Worm (Caenorhabditis elegans) whole organism, L4 larva: ENCODE results near the gene hpo-15.

Experiments
- D1046.2 ChIP-seq: fragments of 200-800 bp; sonication (Bioruptor generic); IDR thresholded peaks from 2 replicates; pipeline ENCODE4 v1.3.6; 2022; ENCODE audit warnings: missing genetic modification characterization, missing compliant biosample characterization
- F44E2.7 ChIP-seq: fragments of 200-800 bp; sonication (Bioruptor generic); IDR thresholded peaks from 2 replicates; pipeline ENCODE4 v2.1.2; 2022; ENCODE audit warnings: missing genetic modification characterization, missing compliant biosample characterization
- R02D3.7 ChIP-seq: fragments of 150-350 bp; sonication (generic microtip); optimal IDR thresholded peaks from 3 replicates; lab custom pipeline; 2014; ENCODE audit warnings: missing biosample characterization, missing genetic modification characterization
- T20F7.1 ChIP-seq: fragments of 200-800 bp; sonication (Bioruptor generic); optimal IDR thresholded peaks from 2 replicates; lab custom pipeline; 2018; ENCODE audit warnings: mild to moderate bottlenecking, missing genetic modification characterization, missing compliant biosample characterization
- Y48G9A.11 ChIP-seq: fragments of 200-800 bp; sonication (Bioruptor generic); IDR thresholded peaks from 2 replicates; pipeline ENCODE4 v1.3.6; 2022; ENCODE audit warnings: missing genetic modification reagents, missing genetic modification characterization, missing compliant biosample characterization
- ZK337.2 ChIP-seq: fragments of 200-800 bp; sonication (Bioruptor generic); IDR thresholded peaks from 2 replicates; pipeline ENCODE4 v1.3.6; 2022; ENCODE audit warnings: missing genetic modification reagents, missing genetic modification characterization, missing compliant biosample characterization
- aha-1 ChIP-seq: fragments of 150-350 bp; peaks from one replicate; lab custom pipeline; 2014; ENCODE audit warnings: missing biosample characterization, missing genetic modification characterization
- attf-4 ChIP-seq: sonication (generic microtip); optimal IDR thresholded peaks from 3 replicates; lab custom pipeline; 2017; ENCODE audit warnings: missing biosample characterization, missing genetic modification characterization
- ceh-20 ChIP-seq: fragments of 200-800 bp; sonication (Bioruptor generic); IDR thresholded peaks from 2 replicates; pipeline ENCODE4 v1.3.6; 2022; ENCODE audit warnings: missing genetic modification reagents, missing genetic modification characterization, missing compliant biosample characterization
- ceh-32 ChIP-seq: sonication (generic microtip); optimal IDR thresholded peaks from 2 replicates; lab custom pipeline; 2016; ENCODE audit warnings: mild to moderate bottlenecking, missing genetic modification characterization, missing compliant biosample characterization; ENCODE audit not compliant: poor library complexity
- ceh-44 ChIP-seq: fragments of 200-800 bp; sonication (Bioruptor generic); IDR thresholded peaks from 2 replicates; pipeline ENCODE4 v1.3.6; 2022; ENCODE audit warnings: missing genetic modification reagents, missing genetic modification characterization, missing compliant biosample characterization
- ctbp-1 ChIP-seq: fragments of 200-800 bp; sonication (Bioruptor generic); IDR thresholded peaks from 2 replicates; pipeline ENCODE4 v1.3.6; 2022; ENCODE audit warnings: missing genetic modification reagents, missing genetic modification characterization, missing compliant biosample characterization
- daf-16 ChIP-seq, 3 experiments: sonication (generic microtip); optimal IDR thresholded peaks; 2 replicates each; lab custom pipeline; 2016 to 2017; ENCODE audit warnings: missing genetic modification characterization in 3 of 3, missing genetic modification reagents in 3 of 3, mild to moderate bottlenecking in 2 of 3, missing compliant biosample characterization in 2 of 3, missing biosample characterization in 1 of 3, moderate library complexity in 1 of 3
- daf-19 ChIP-seq: fragments of 200-800 bp; sonication (Bioruptor generic); conservative IDR thresholded peaks from 2 replicates; pipeline ENCODE4 v1.3.6; 2022; ENCODE audit warnings: missing genetic modification characterization, missing compliant biosample characterization
- dve-1 ChIP-seq: sonication (generic microtip); optimal IDR thresholded peaks from 2 replicates; lab custom pipeline; 2017; ENCODE audit warnings: antibody characterized with exemption, mild to moderate bottlenecking, missing genetic modification characterization, missing compliant biosample characterization; ENCODE audit not compliant: insufficient read depth
- gei-8 ChIP-seq: fragments of 200-800 bp; sonication (Bioruptor generic); optimal IDR thresholded peaks from 2 replicates; lab custom pipeline; 2018; ENCODE audit warnings: mild to moderate bottlenecking, missing genetic modification characterization, missing compliant biosample characterization
- lin-1 ChIP-seq: fragments of 200-800 bp; sonication (Bioruptor generic); IDR thresholded peaks from 2 replicates; pipeline ENCODE4 v1.3.6; 2022; ENCODE audit warnings: missing genetic modification reagents, missing genetic modification characterization, missing compliant biosample characterization
- lin-38 ChIP-seq: fragments of 200-800 bp; sonication (Bioruptor generic); IDR thresholded peaks from 2 replicates; pipeline ENCODE4 v1.3.6; 2022; ENCODE audit warnings: missing genetic modification reagents, missing genetic modification characterization, missing compliant biosample characterization
- lir-3 ChIP-seq: sonication (generic microtip); optimal IDR thresholded peaks from 2 replicates; lab custom pipeline; 2016; ENCODE audit warnings: mild to moderate bottlenecking, missing genetic modification characterization, missing compliant biosample characterization
- lsy-2 ChIP-seq, 2 experiments: fragments of 150-350 bp in 1 of 2; sonication (generic microtip) in 1 of 2; optimal IDR thresholded peaks; 2 replicates each; lab custom pipeline; 2014 to 2017; ENCODE audit warnings: missing biosample characterization in 2 of 2, missing genetic modification characterization in 2 of 2
- madf-9 ChIP-seq: fragments of 200-800 bp; sonication (Bioruptor generic); conservative IDR thresholded peaks from 2 replicates; pipeline ENCODE4 v1.3.6; 2022; ENCODE audit warnings: missing genetic modification reagents, missing genetic modification characterization, missing compliant biosample characterization
- mdt-29 ChIP-seq: fragments of 200-800 bp; sonication (Bioruptor generic); IDR thresholded peaks from 2 replicates; pipeline ENCODE4 v1.3.6; 2022; ENCODE audit warnings: missing genetic modification reagents, missing genetic modification characterization, missing compliant biosample characterization
- mxl-2 ChIP-seq: fragments of 200-800 bp; sonication (Bioruptor generic); conservative IDR thresholded peaks from 2 replicates; pipeline ENCODE4 v1.3.6; 2022; ENCODE audit warnings: missing genetic modification reagents, missing genetic modification characterization, missing compliant biosample characterization
- mxl-3 ChIP-seq: fragments of 200-800 bp; sonication (Bioruptor generic); optimal IDR thresholded peaks from 2 replicates; lab custom pipeline; 2018; ENCODE audit warnings: mild to moderate bottlenecking, missing genetic modification characterization, missing compliant biosample characterization
- nhr-25 ChIP-seq: sonication (generic microtip); optimal IDR thresholded peaks from 2 replicates; lab custom pipeline; 2017; ENCODE audit warnings: missing genetic modification characterization, mild to moderate bottlenecking, missing compliant biosample characterization, antibody characterized with exemption, moderate library complexity, borderline replicate concordance; ENCODE audit not compliant: insufficient read depth
- nhr-41 ChIP-seq: fragments of 200-800 bp; sonication (Bioruptor generic); IDR thresholded peaks from 2 replicates; pipeline ENCODE4 v1.3.6; 2022; ENCODE audit warnings: missing genetic modification reagents, missing genetic modification characterization, missing compliant biosample characterization
- nhr-77 ChIP-seq: fragments of 150-350 bp; optimal IDR thresholded peaks from 2 replicates; lab custom pipeline; 2014; ENCODE audit warnings: missing biosample characterization, missing genetic modification characterization
- pha-4 ChIP-seq, 2 experiments: fragments of 150-350 bp in 1 of 2; fragments of 200-800 bp in 1 of 2; sonication (Bioruptor generic) in 1 of 2; IDR thresholded peaks in 1 of 2; optimal IDR thresholded peaks in 1 of 2; 2 replicates each; pipeline versions ENCODE4 v1.3.6 to Lab custom; 2014 to 2022; ENCODE audit warnings: missing genetic modification characterization in 2 of 2, missing genetic modification reagents in 2 of 2, missing biosample characterization in 1 of 2, missing compliant biosample characterization in 1 of 2
- rbr-2 ChIP-seq: sonication (generic microtip); optimal IDR thresholded peaks from 2 replicates; lab custom pipeline; 2016; ENCODE audit warnings: missing genotype, missing genetic modification characterization, missing compliant biosample characterization
- saeg-2 ChIP-seq: fragments of 200-800 bp; sonication (Bioruptor generic); IDR thresholded peaks from 2 replicates; pipeline ENCODE4 v1.3.6; 2022; ENCODE audit warnings: missing genetic modification reagents, missing genetic modification characterization, missing compliant biosample characterization
- sdz-12 ChIP-seq: fragments of 200-800 bp; sonication (Bioruptor generic); optimal IDR thresholded peaks from 2 replicates; lab custom pipeline; 2018; ENCODE audit warnings: mild to moderate bottlenecking, missing genetic modification characterization, missing compliant biosample characterization
- set-16 ChIP-seq: fragments of 200-800 bp; sonication (Bioruptor generic); IDR thresholded peaks from 2 replicates; pipeline ENCODE4 v1.3.6; 2022; ENCODE audit warnings: missing genetic modification reagents, missing genetic modification characterization, missing compliant biosample characterization
- snpc-1.2 ChIP-seq: fragments of 200-800 bp; sonication (Bioruptor generic); IDR thresholded peaks from 2 replicates; pipeline ENCODE4 v1.3.6; 2022; ENCODE audit warnings: missing genetic modification reagents, missing genetic modification characterization, missing compliant biosample characterization
- spr-1 ChIP-seq: sonication (generic microtip); optimal IDR thresholded peaks from 2 replicates; lab custom pipeline; 2016; ENCODE audit warnings: mild to moderate bottlenecking, missing genetic modification characterization, missing compliant biosample characterization
- tra-1 ChIP-seq: fragments of 200-800 bp; sonication (Bioruptor generic); IDR thresholded peaks from 2 replicates; pipeline ENCODE4 v1.3.6; 2022; ENCODE audit warnings: missing genetic modification reagents, missing genetic modification characterization, missing compliant biosample characterization
- unc-130 ChIP-seq: sonication (generic microtip); optimal IDR thresholded peaks from 2 replicates; lab custom pipeline; 2016; ENCODE audit warnings: missing genetic modification reagents, missing genetic modification characterization, missing compliant biosample characterization
- unc-39 ChIP-seq: sonication (generic microtip); optimal IDR thresholded peaks from 2 replicates; lab custom pipeline; 2017; ENCODE audit warnings: missing biosample characterization, missing genetic modification characterization
- vab-7 ChIP-seq: fragments of 200-800 bp; sonication (Bioruptor generic); IDR thresholded peaks from 2 replicates; pipeline ENCODE4 v1.3.6; 2022; ENCODE audit warnings: missing genetic modification reagents, missing genetic modification characterization, missing compliant biosample characterization
- zag-1 ChIP-seq: fragments of 150-350 bp; optimal IDR thresholded peaks from 2 replicates; lab custom pipeline; 2014; ENCODE audit warnings: missing biosample characterization, missing genetic modification characterization
- zip-2 ChIP-seq: fragments of 150-350 bp; optimal IDR thresholded peaks from 2 replicates; lab custom pipeline; 2014; ENCODE audit warnings: missing biosample characterization, missing genetic modification characterization
- ztf-7 ChIP-seq: fragments of 150-350 bp; optimal IDR thresholded peaks from 2 replicates; lab custom pipeline; 2014; ENCODE audit warnings: missing biosample characterization, missing genetic modification characterization

The hpo-15 gene

ce11 chrV:5504807-5505442 lies 8.7 kb downstream of the hpo-15 start, which contains the start of the genes dnj-19 and nhr-47 (continued):
- TF ChIP-seq ceh-20 (peak; percentile 94), vab-7 (GFP tag; lab: Robert Waterston, UW) (peak; percentile 63), attf-4 (tag; lab: Kevin White, UChicago) (no peak), ZK337.2 (GFP tag; lab: Robert Waterston, UW) (no peak), lsy-2 (tag; optimal IDR thresholded peaks at IDR 0.05; lab: Kevin White, UChicago) (peak; percentile 54 to 92), ceh-44 (GFP tag; lab: Robert Waterston, UW) (no peak), unc-130 (GFP tag; lab: Kevin White, UChicago) (peak; percentile 66), saeg-2 (peak; percentile 83), daf-16 (GFP tag; optimal IDR thresholded peaks at IDR 0.05; lab: Kevin White, UChicago) (peak in 1 of 2 experiments; percentile 66), daf-16 (tag; optimal IDR thresholded peaks at IDR 0.05; lab: Kevin White, UChicago) (peak; percentile 73), pha-4 (GFP tag; IDR thresholded peaks at IDR 0.05; lab: Robert Waterston, UW) (peak; percentile 84), pha-4 (tag; optimal IDR thresholded peaks at IDR 0.05; lab: Kevin White, UChicago) (no peak), madf-9 (GFP tag; lab: Robert Waterston, UW) (peak; percentile 65), zag-1 (tag; lab: Kevin White, UChicago) (no peak), nhr-25 (tag; lab: Kevin White, UChicago) (peak; percentile 76), ceh-32 (tag; lab: Kevin White, UChicago) (no peak), ctbp-1 (peak; percentile 93), mxl-2 (GFP tag; lab: Robert Waterston, UW) (no peak), zip-2 (tag; lab: Kevin White, UChicago) (peak; percentile 56), unc-39 (no peak), daf-19 (GFP tag; lab: Robert Waterston, UW) (no peak), lir-3 (tag; lab: Kevin White, UChicago) (peak; percentile 3)
- TF ChIP-seq, all 104 proteins: peak for 61

ce11 chrV:5504295-5504694 lies 9.3 kb downstream of the hpo-15 start:
- TF ChIP-seq set-16 (GFP tag; lab: Robert Waterston, UW) (peak; percentile 58), lin-38 (GFP tag; lab: Robert Waterston, UW) (no peak), zip-2 (tag; lab: Kevin White, UChicago) (no peak), aha-1 (tag; lab: Kevin White, UChicago) (peak; percentile 16), F44E2.7 (GFP tag; lab: Robert Waterston, UW) (0 out of 2 replicates have a peak, but pooled peaks have one; percentile 9), unc-130 (GFP tag; lab: Kevin White, UChicago) (no peak), R02D3.7 (tag; lab: Kevin White, UChicago) (no peak), gei-8 (GFP tag; lab: Kevin White, UChicago) (no peak)
- TF ChIP-seq, all 104 proteins: peak for 3

ce11 chrV:5502701-5503100 lies 10.9 kb downstream of the hpo-15 start:
- no peak for TF ChIP-seq T20F7.1
- TF ChIP-seq mdt-29 = 0 out of 2 replicates have a peak, but pooled peaks have one; percentile 46
- TF ChIP-seq mxl-3 (GFP tag; lab: Kevin White, UChicago) = no peak
- TF ChIP-seq Y48G9A.11 (GFP tag; lab: Robert Waterston, UW) = peak; percentile 52; the same call in 1 of the 2 replicates
- TF ChIP-seq daf-16 (GFP tag; optimal IDR thresholded peaks at IDR 0.05; lab: Kevin White, UChicago) = peak in 1 of 2 experiments; percentile 46
- TF ChIP-seq daf-16 (tag; optimal IDR thresholded peaks at IDR 0.05; lab: Kevin White, UChicago) = no peak
- no peak for TF ChIP-seq nhr-41 (GFP tag; lab: Robert Waterston, UW)
- no peak for TF ChIP-seq lin-1 (GFP tag; lab: Robert Waterston, UW)

- no peak for TF ChIP-seq rbr-2
- no peak for TF ChIP-seq snpc-1.2
- no peak for TF ChIP-seq tra-1 (GFP tag; lab: Robert Waterston, UW)
- no peak for TF ChIP-seq D1046.2 (GFP tag; lab: Robert Waterston, UW)
- TF ChIP-seq ceh-20 = no peak
- no peak for TF ChIP-seq sdz-12 (GFP tag; lab: Kevin White, UChicago)
- TF ChIP-seq ztf-7 (tag; lab: Kevin White, UChicago) = no peak
- no peak for TF ChIP-seq ZK337.2 (GFP tag; lab: Robert Waterston, UW)
- TF ChIP-seq lin-38 (GFP tag; lab: Robert Waterston, UW) = no peak
- no peak for TF ChIP-seq pha-4 (GFP tag; IDR thresholded peaks at IDR 0.05; lab: Robert Waterston, UW)
- no peak for TF ChIP-seq pha-4 (tag; optimal IDR thresholded peaks at IDR 0.05; lab: Kevin White, UChicago)
- no peak for TF ChIP-seq dve-1 (tag; lab: Kevin White, UChicago)
- TF ChIP-seq mdt-29 = no peak
- no peak for TF ChIP-seq spr-1
- TF ChIP-seq T20F7.1 = no peak
- no peak for TF ChIP-seq nhr-77 (tag; lab: Kevin White, UChicago)
These were observed 14.2 kb downstream of the hpo-15 start for ce11 chrV:5499475-5499874.
